Worm (Caenorhabditis elegans): ENCODE data around the gene ztf-31.

ztf-31 gene

ce11 chrIII:7199467-7199866, 41.7 kb upstream of the ztf-31 start (continued):
- TF ChIP-seq hlh-17 (GFP tag; optimal IDR thresholded peaks at IDR 0.05; ENCODE audit: borderline replicate concordance) (no peak), snu-23 (GFP tag; optimal IDR thresholded peaks at IDR 0.05) (peak; percentile 23), ztf-11 (tag; optimal IDR thresholded peaks at IDR 0.05) (no peak), ceh-90 (tag; optimal IDR thresholded peaks at IDR 0.05) (no peak), Y116A8C.19 (tag; optimal IDR thresholded peaks at IDR 0.05; ENCODE audit: borderline replicate concordance) (no peak), lin-15B (tag; optimal IDR thresholded peaks at IDR 0.05) (no peak), zag-1 (tag; optimal IDR thresholded peaks at IDR 0.05) (no peak), fos-1 (tag; optimal IDR thresholded peaks at IDR 0.05) (no peak), alr-1 (tag; optimal IDR thresholded peaks at IDR 0.05; ENCODE audit: borderline replicate concordance) (no peak), nhr-85 (tag) (peak; percentile 91), egl-13 (tag; optimal IDR thresholded peaks at IDR 0.05) (no peak), mdl-1 (tag; optimal IDR thresholded peaks at IDR 0.05) (no peak), aha-1 (tag; optimal IDR thresholded peaks at IDR 0.05) (no peak), hpl-2 (GFP tag; optimal IDR thresholded peaks at IDR 0.05) (no peak), C34B4.2 (tag; optimal IDR thresholded peaks at IDR 0.05) (no peak), unc-98 (GFP tag; IDR thresholded peaks at IDR 0.05) (no peak), nhr-20 (tag; optimal IDR thresholded peaks at IDR 0.05) (no peak), pax-3 (tag; optimal IDR thresholded peaks at IDR 0.05) (no peak), nhr-90 (tag; optimal IDR thresholded peaks at IDR 0.05; ENCODE audit: poor library complexity) (no peak), snpc-4 (tag; optimal IDR thresholded peaks at IDR 0.05) (no peak), grh-1 (GFP tag; IDR thresholded peaks at IDR 0.05) (no peak), nhr-47 (tag; optimal IDR thresholded peaks at IDR 0.05) (no peak), isw-1 (GFP tag; IDR thresholded peaks at IDR 0.05) (no peak), rnt-1 (tag; optimal IDR thresholded peaks at IDR 0.05) (no peak), zip-4 (GFP tag; optimal IDR thresholded peaks at IDR 0.05) (no peak), egl-27 (tag; optimal IDR thresholded peaks at IDR 0.05) (no peak), C16A3.4 (tag; optimal IDR thresholded peaks at IDR 0.05) (no peak), nhr-12 (tag; optimal IDR thresholded peaks at IDR 0.05) (no peak), jun-1 (tag; optimal IDR thresholded peaks at IDR 0.05) (no peak)

- no peak for TF ChIP-seq aly-2 (tag; optimal IDR thresholded peaks at IDR 0.05)
- TF ChIP-seq lin-15B (tag; optimal IDR thresholded peaks at IDR 0.05): no peak
- TF ChIP-seq irx-1 (tag; optimal IDR thresholded peaks at IDR 0.05): no peak
- peak; percentile 37 for TF ChIP-seq nhr-71 (tag; optimal IDR thresholded peaks at IDR 0.05)
- TF ChIP-seq mdl-1 (tag; optimal IDR thresholded peaks at IDR 0.05): no peak
- peak in 2 of 3 experiments; percentile 2 to 17 for TF ChIP-seq dpl-1 (GFP tag; optimal IDR thresholded peaks at IDR 0.05)
- TF ChIP-seq egl-13 (tag; optimal IDR thresholded peaks at IDR 0.05): no peak
- TF ChIP-seq zag-1 (tag; optimal IDR thresholded peaks at IDR 0.05): no peak
- peak; percentile 35 for TF ChIP-seq nhr-20 (tag; optimal IDR thresholded peaks at IDR 0.05)
- no peak for TF ChIP-seq C04F5.9 (tag; optimal IDR thresholded peaks at IDR 0.05)
- TF ChIP-seq blmp-1 (tag; optimal IDR thresholded peaks at IDR 0.05): peak; percentile 98
- peak in 3 of 6 experiments; percentile 10 to 79 (median 21) for TF ChIP-seq elt-3 (tag; optimal IDR thresholded peaks at IDR 0.05)
- peak; percentile 8 to 57 for TF ChIP-seq lsy-2 (tag; optimal IDR thresholded peaks at IDR 0.05)
- TF ChIP-seq ets-5 (GFP tag; IDR thresholded peaks at IDR 0.05): no peak
- no peak for TF ChIP-seq pqm-1 (tag; optimal IDR thresholded peaks at IDR 0.05)
- TF ChIP-seq unc-130 (tag; optimal IDR thresholded peaks at IDR 0.05): no peak
- TF ChIP-seq efl-1 (optimal IDR thresholded peaks at IDR 0.05): no peak
- peak in 1 of 2 experiments; percentile 42 for TF ChIP-seq efl-1 (GFP tag; optimal IDR thresholded peaks at IDR 0.05 in 1 of 2)
- peak; percentile 58 for TF ChIP-seq lin-14 (GFP tag; optimal IDR thresholded peaks at IDR 0.05)
- TF ChIP-seq unc-30 (tag; optimal IDR thresholded peaks at IDR 0.05): no peak
- peak; percentile 29 for TF ChIP-seq mep-1 (tag; optimal IDR thresholded peaks at IDR 0.05)
- TF ChIP-seq tbx-2 (tag; optimal IDR thresholded peaks at IDR 0.05): peak; percentile 19
- peak; percentile 14 for TF ChIP-seq snu-23 (GFP tag; optimal IDR thresholded peaks at IDR 0.05)
- TF ChIP-seq sup-37 (GFP tag; optimal IDR thresholded peaks at IDR 0.05): no peak
- no peak for TF ChIP-seq mab-9 (GFP tag; IDR thresholded peaks at IDR 0.05)
- no peak for TF ChIP-seq hpl-2 (GFP tag; optimal IDR thresholded peaks at IDR 0.05)
Measured at ce11 chrIII:7201378-7202256, 39.5 kb upstream of the ztf-31 start, which contains the start of gene dpy-31. Gene dpy-31 (plus strand): TSS chrIII:7202206.
